Worm (Caenorhabditis elegans): ENCODE data around the gene F46C5.2.

F46C5.2 gene

ce11 chrII:8844465-8845126 lies 15.5 kb upstream of the F46C5.2 start, which contains the start of gene F46C5.6:
Gene F46C5.6 (minus strand): TSS chrII:8844515.
- TF ChIP-seq mab-5 (tag; optimal IDR thresholded peaks at IDR 0.05) (no peak), unc-55 (GFP tag; optimal IDR thresholded peaks at IDR 0.05) (no peak), peb-1 (tag; optimal IDR thresholded peaks at IDR 0.05) (no peak), Y55F3AM.14 (GFP tag; optimal IDR thresholded peaks at IDR 0.05) (no peak), lsy-2 (tag; optimal IDR thresholded peaks at IDR 0.05) (peak in 1 of 2 experiments; percentile 26), ceh-16 (tag; optimal IDR thresholded peaks at IDR 0.05) (no peak), alr-1 (tag; optimal IDR thresholded peaks at IDR 0.05) (no peak), skn-1 (tag; optimal IDR thresholded peaks at IDR 0.05) (no peak), F13H6.1 (tag; optimal IDR thresholded peaks at IDR 0.05) (peak; percentile 84), C34F6.9 (tag; optimal IDR thresholded peaks at IDR 0.05) (peak; percentile 28), crh-2 (tag; optimal IDR thresholded peaks at IDR 0.05) (no peak), ama-1 (optimal IDR thresholded peaks at IDR 0.05) (no peak), nhr-23 (tag; optimal IDR thresholded peaks at IDR 0.05) (no peak), sma-9 (GFP tag; optimal IDR thresholded peaks at IDR 0.05) (peak; percentile 17), sma-9 (tag; optimal IDR thresholded peaks at IDR 0.05) (no peak), egl-27 (tag; optimal IDR thresholded peaks at IDR 0.05) (no peak), mbf-1 (tag; optimal IDR thresholded peaks at IDR 0.05) (no peak), snpc-4 (tag; optimal IDR thresholded peaks at IDR 0.05) (no peak), ceh-82 (tag; optimal IDR thresholded peaks at IDR 0.05) (no peak), nhr-129 (tag; optimal IDR thresholded peaks at IDR 0.05) (peak; percentile 45), aly-2 (tag; optimal IDR thresholded peaks at IDR 0.05) (no peak), lin-39 (tag; optimal IDR thresholded peaks at IDR 0.05) (no peak)

- no peak for TF ChIP-seq mab-5 (tag; optimal IDR thresholded peaks at IDR 0.05)
- TF ChIP-seq skn-1 (tag; optimal IDR thresholded peaks at IDR 0.05): no peak
- no peak for TF ChIP-seq Y55F3AM.14 (GFP tag; optimal IDR thresholded peaks at IDR 0.05)
- TF ChIP-seq nhr-21 (tag; optimal IDR thresholded peaks at IDR 0.05): no peak
- TF ChIP-seq egl-27 (tag; optimal IDR thresholded peaks at IDR 0.05): no peak
- TF ChIP-seq peb-1 (tag; optimal IDR thresholded peaks at IDR 0.05): no peak
- no peak for TF ChIP-seq crh-2 (tag; optimal IDR thresholded peaks at IDR 0.05)
- no peak for TF ChIP-seq blmp-1 (tag; optimal IDR thresholded peaks at IDR 0.05; ENCODE audit: insufficient read depth)
- no peak for TF ChIP-seq ztf-11 (tag; optimal IDR thresholded peaks at IDR 0.05)
- no peak for TF ChIP-seq mbf-1 (tag; optimal IDR thresholded peaks at IDR 0.05)
- no peak for TF ChIP-seq nhr-77 (tag; optimal IDR thresholded peaks at IDR 0.05)
- TF ChIP-seq gmeb-1 (tag; optimal IDR thresholded peaks at IDR 0.05): no peak
- no peak for TF ChIP-seq lin-11 (tag; optimal IDR thresholded peaks at IDR 0.05)
- TF ChIP-seq lin-13 (GFP tag; optimal IDR thresholded peaks at IDR 0.05): no peak
- no peak for TF ChIP-seq zag-1 (tag; optimal IDR thresholded peaks at IDR 0.05)
- no peak for TF ChIP-seq sma-3 (GFP tag; optimal IDR thresholded peaks at IDR 0.05)
Measured at ce11 chrII:8839025-8839424, 9.9 kb upstream of the F46C5.2 start, which contains the start of gene F46C5.7. Gene F46C5.7 (plus strand): TSS chrII:8839325.

- TF ChIP-seq unc-55 (GFP tag; optimal IDR thresholded peaks at IDR 0.05) (no peak), nhr-11 (tag; optimal IDR thresholded peaks at IDR 0.05) (no peak), ztf-1 (GFP tag; conservative IDR thresholded peaks at IDR 0.05) (no peak), ceh-82 (tag; optimal IDR thresholded peaks at IDR 0.05) (no peak), sma-9 (GFP tag; optimal IDR thresholded peaks at IDR 0.05) (no peak), sma-9 (tag; optimal IDR thresholded peaks at IDR 0.05) (no peak), elt-3 (tag; optimal IDR thresholded peaks at IDR 0.05) (no peak), F13H6.1 (tag; optimal IDR thresholded peaks at IDR 0.05) (no peak)
Measured at ce11 chrII:8835857-8836256, 6.8 kb upstream of the F46C5.2 start, which contains the start of gene F46C5.4. Gene F46C5.4 (plus strand): TSS chrII:8836078.

ce11 chrII:8832941-8833340 lies 3.9 kb upstream of the F46C5.2 start:
- TF ChIP-seq mab-5 (tag; optimal IDR thresholded peaks at IDR 0.05): no peak
- TF ChIP-seq sma-9 (GFP tag; optimal IDR thresholded peaks at IDR 0.05): no peak
- TF ChIP-seq sma-9 (tag; optimal IDR thresholded peaks at IDR 0.05): no peak
- no peak for TF ChIP-seq sma-3 (GFP tag; optimal IDR thresholded peaks at IDR 0.05)
- no peak for TF ChIP-seq unc-62 (GFP tag; optimal IDR thresholded peaks at IDR 0.05)
- TF ChIP-seq nhr-12 (tag; optimal IDR thresholded peaks at IDR 0.05): no peak
- no peak for TF ChIP-seq ZK546.5 (tag; optimal IDR thresholded peaks at IDR 0.05)
- no peak for TF ChIP-seq lsy-2 (tag; optimal IDR thresholded peaks at IDR 0.05)
- no peak for TF ChIP-seq alr-1 (tag; optimal IDR thresholded peaks at IDR 0.05)
- no peak for TF ChIP-seq ztf-1 (GFP tag; conservative IDR thresholded peaks at IDR 0.05)
- no peak for TF ChIP-seq peb-1 (tag; optimal IDR thresholded peaks at IDR 0.05)
- TF ChIP-seq nhr-21 (tag; optimal IDR thresholded peaks at IDR 0.05): no peak
- no peak for TF ChIP-seq sem-4 (tag; optimal IDR thresholded peaks at IDR 0.05)
- TF ChIP-seq nhr-23 (tag; optimal IDR thresholded peaks at IDR 0.05): no peak
- no peak for TF ChIP-seq zag-1 (tag; optimal IDR thresholded peaks at IDR 0.05)
- TF ChIP-seq ceh-82 (tag; optimal IDR thresholded peaks at IDR 0.05): no peak

Measured in whole organism, L2 larva.